Worm (Caenorhabditis elegans) whole organism, midembryonic: ENCODE measurements around the gene aex-4.

Experiments used
- T22C8.4 ChIP-seq: fragments of 200-800 bp; sonication (Bioruptor generic); IDR thresholded peaks from 2 replicates; pipeline ENCODE4 v1.3.6; 2022; ENCODE audit warnings: missing genetic modification characterization, missing compliant biosample characterization
- cog-1 ChIP-seq: sonication (generic microtip); optimal IDR thresholded peaks from 2 replicates; lab custom pipeline; 2016; ENCODE audit warnings: missing genetic modification characterization, missing compliant biosample characterization
- flt-1 ChIP-seq: fragments of 200-800 bp; sonication (Bioruptor generic); IDR thresholded peaks from 2 replicates; pipeline ENCODE4 v1.3.6; 2022; ENCODE audit warnings: missing genetic modification characterization, missing compliant biosample characterization
- klf-2 ChIP-seq: fragments of 200-800 bp; sonication (Bioruptor generic); conservative IDR thresholded peaks from 2 replicates; pipeline ENCODE4 v1.3.6; 2022; ENCODE audit warnings: missing genetic modification reagents, missing genetic modification characterization, missing compliant biosample characterization
- med-1 ChIP-seq: sonication (generic microtip); optimal IDR thresholded peaks from 2 replicates; lab custom pipeline; 2017; ENCODE audit warnings: missing genetic modification characterization, mild to moderate bottlenecking, missing compliant biosample characterization, antibody characterized with exemption, missing genetic modification reagents; ENCODE audit not compliant: insufficient read depth
- ref-1 ChIP-seq: fragments of 200-800 bp; sonication (Bioruptor generic); conservative IDR thresholded peaks from 2 replicates; pipeline ENCODE4 v1.3.6; 2022; ENCODE audit warnings: missing genetic modification reagents, missing genetic modification characterization, missing compliant biosample characterization
- tab-1 ChIP-seq: fragments of 200-800 bp; sonication (Bioruptor generic); IDR thresholded peaks from 2 replicates; pipeline ENCODE4 v1.3.6; 2022; ENCODE audit warnings: missing genetic modification characterization, missing compliant biosample characterization
- ztf-23 ChIP-seq: fragments of 200-800 bp; sonication (Bioruptor generic); IDR thresholded peaks from 2 replicates; pipeline ENCODE4 v1.3.6; 2022; ENCODE audit warnings: missing genetic modification reagents, missing genetic modification characterization, missing compliant biosample characterization
- ztf-29 ChIP-seq: fragments of 200-800 bp; sonication (Bioruptor generic); IDR thresholded peaks from 2 replicates; pipeline ENCODE4 v1.3.6; 2022; ENCODE audit warnings: missing genetic modification reagents, missing genetic modification characterization, missing compliant biosample characterization

- TF ChIP-seq ztf-23 (GFP tag; lab: Robert Waterston, UW) = no peak
- no peak for TF ChIP-seq tab-1 (GFP tag; lab: Robert Waterston, UW)
- TF ChIP-seq klf-2 (GFP tag; lab: Robert Waterston, UW) = no peak
- no peak for TF ChIP-seq ztf-29 (GFP tag; lab: Robert Waterston, UW)
- no peak for TF ChIP-seq T22C8.4 (GFP tag; lab: Robert Waterston, UW)
- no peak for TF ChIP-seq ref-1
- TF ChIP-seq cog-1 (tag; lab: Kevin White, UChicago) = no peak
- TF ChIP-seq flt-1 (GFP tag; lab: Robert Waterston, UW) = no peak
- TF ChIP-seq med-1 = no peak
Observed at ce11 chrX:3714797-3715196, 14.3 kb upstream of the aex-4 start, which contains the start of gene C01C4.2.
